Worm (Caenorhabditis elegans): Measurements from ENCODE around the gene T12A7.10.

DNA sequence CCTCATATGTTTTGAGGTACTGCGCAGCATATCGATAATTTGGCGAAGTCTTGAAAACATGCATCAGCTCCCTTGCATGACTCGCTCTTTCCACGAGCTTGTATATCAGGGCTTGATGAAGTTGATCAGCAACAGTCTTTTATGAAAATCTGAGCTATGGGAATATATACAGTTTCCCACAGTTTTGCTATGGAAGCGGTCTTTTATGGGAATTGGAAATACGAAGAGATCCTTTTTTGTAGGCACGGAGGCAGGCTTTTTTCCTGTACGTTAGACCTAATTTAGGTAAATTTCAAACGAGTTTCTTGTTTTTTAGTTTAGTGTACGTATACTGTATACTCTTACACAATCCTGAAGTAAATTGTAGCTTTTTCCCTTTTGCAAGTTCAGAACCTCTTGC is 1.0 kb upstream of the T12A7.10 start, which contains the start of gene T12A7.9:
- no peak for TF ChIP-seq pag-3 (tag; optimal IDR thresholded peaks at IDR 0.05; ENCODE audit: borderline replicate concordance, insufficient read depth)
- no peak for TF ChIP-seq lin-39 (tag; optimal IDR thresholded peaks at IDR 0.05)

Data from whole organism, L1 larva.